Fruit fly (Drosophila melanogaster): ENCODE data around the gene E2f1.

E2f1 gene

dm6 chr3R:21583603-21584218, 77.0 kb downstream of the E2f1 start:
- TF ChIP-seq CTCF (optimal IDR thresholded peaks at IDR 0.05) (no peak), CG8478 (optimal IDR thresholded peaks at IDR 0.05) (no peak)

dm6 chr3R:21583087-21583486, 77.6 kb downstream of the E2f1 start:
- TF ChIP-seq CG8478 (optimal IDR thresholded peaks at IDR 0.05) (no peak), CTCF (optimal IDR thresholded peaks at IDR 0.05) (no peak)

DNA sequence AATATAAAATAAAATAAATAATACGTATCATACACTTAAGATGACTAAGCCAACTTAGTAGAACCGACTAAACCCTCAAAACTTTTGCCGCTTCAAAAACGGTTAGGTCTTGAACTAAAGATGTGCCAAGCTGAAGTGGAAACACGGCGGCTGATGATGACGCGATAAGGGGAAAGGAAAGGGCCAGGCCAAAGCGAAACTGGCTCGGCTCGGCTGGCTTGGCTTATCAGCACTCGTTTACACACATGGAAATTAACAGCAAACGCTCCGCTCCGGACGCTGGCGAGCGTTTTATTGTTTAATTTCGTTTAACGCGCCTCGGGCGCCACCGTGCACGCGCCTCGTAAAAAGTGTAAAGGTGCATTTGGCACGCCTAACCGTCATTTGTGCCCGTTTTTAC, 78.0 kb downstream of the E2f1 start:
- TF ChIP-seq CTCF (optimal IDR thresholded peaks at IDR 0.05): no peak
- no peak for TF ChIP-seq CG8478 (optimal IDR thresholded peaks at IDR 0.05)

- TF ChIP-seq CTCF (optimal IDR thresholded peaks at IDR 0.05): peak in 1 of 2 experiments; percentile 11
- TF ChIP-seq CG8478 (optimal IDR thresholded peaks at IDR 0.05): no peak
These were observed 78.6 kb downstream of the E2f1 start for dm6 chr3R:21582124-21582474.

dm6 chr3R:21581365-21582123, 79.1 kb downstream of the E2f1 start:
- no peak for TF ChIP-seq CG8478 (optimal IDR thresholded peaks at IDR 0.05)

- TF ChIP-seq CG8478 (optimal IDR thresholded peaks at IDR 0.05): no peak
- TF ChIP-seq CTCF (optimal IDR thresholded peaks at IDR 0.05): peak; percentile 46 to 59
These were observed 80.6 kb downstream of the E2f1 start for dm6 chr3R:21580091-21580490.

Measured in S2 (cell line).